Worm (Caenorhabditis elegans): ENCODE measurements around the gene T05A8.8.
"Not testable (repeated sequence)": the region's sequence is repeated elsewhere in the genome, so short reads cannot be mapped to it uniquely, and the experiment has no call there.

Gene T05A8.8

DNA sequence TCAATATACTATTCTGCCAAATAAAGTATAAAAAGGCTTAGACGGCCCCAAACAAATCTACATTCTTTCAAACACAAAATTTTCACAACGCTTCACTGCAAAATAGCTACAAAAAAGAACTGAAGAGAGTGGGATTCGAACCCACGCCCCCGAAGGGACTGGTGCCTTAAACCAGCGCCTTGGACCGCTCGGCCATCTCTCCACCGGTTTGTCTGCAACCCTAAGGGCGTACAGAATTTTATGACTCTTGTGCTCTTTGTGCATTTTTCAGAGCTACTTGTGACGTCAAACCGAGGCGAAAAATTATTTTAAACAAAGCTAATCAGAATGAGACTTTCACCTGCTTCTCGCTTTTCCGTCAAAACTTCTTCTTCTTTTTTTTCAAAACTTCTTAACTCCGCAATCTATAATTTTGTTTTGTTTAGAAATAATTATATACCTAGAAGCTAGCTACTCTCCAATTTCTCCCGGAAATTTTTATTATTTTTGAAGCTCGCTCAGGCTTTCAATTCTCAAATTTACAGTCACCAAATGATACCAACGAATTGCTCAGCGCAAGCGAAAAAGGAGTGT is at the start of gene T05A8.8:
Gene T05A8.8 (plus strand): TSS at position 523 of the 573 bp plus-strand sequence.
- TF ChIP-seq ztf-29 (GFP tag; IDR thresholded peaks at IDR 0.05) (no peak), ztf-23 (GFP tag; IDR thresholded peaks at IDR 0.05) (no peak), cog-1 (tag; optimal IDR thresholded peaks at IDR 0.05) (no peak)

DNA sequence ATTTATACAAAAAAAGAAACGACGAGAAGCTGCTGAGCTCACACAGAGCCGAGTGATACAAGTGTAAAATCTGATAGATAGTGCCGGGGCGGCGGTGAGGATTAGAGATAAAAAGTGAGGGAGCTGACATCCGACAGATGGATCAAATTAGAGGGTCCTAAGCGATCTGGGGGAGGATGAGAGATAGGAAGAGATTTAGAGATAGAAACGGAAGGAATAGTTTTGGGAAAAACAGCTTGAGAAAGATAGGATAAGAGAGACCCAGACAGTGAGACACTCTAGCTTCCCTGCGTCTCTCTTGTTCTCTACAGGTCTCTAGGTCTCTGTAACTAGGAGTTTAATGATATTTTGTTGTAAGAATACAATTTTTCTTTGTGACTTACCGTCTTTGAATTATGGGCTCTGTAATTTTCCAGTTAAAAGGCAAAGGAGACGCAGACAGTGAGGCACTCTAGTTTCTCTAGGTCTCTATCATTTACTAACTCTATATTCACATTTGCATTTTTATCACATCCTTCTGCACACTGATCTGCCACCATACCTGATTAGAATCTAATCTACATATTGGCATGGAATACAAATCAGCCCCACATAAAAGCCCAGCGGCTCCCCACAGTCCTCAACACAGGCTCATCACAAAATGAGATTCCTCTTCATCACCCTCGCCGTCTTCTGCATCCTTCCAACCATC is 49.3 kb upstream of the T05A8.8 start, which contains the start of the genes sup-9 and nspf-1:
Gene sup-9 (minus strand): TSS at position 43 of the 691 bp plus-strand sequence.
Gene nspf-1 (plus strand): TSS at position 641 of the 691 bp plus-strand sequence.
- TF ChIP-seq cog-1 (tag; optimal IDR thresholded peaks at IDR 0.05): no peak
- TF ChIP-seq med-1 (GFP tag; optimal IDR thresholded peaks at IDR 0.05; ENCODE audit: insufficient read depth): no peak
- no peak for TF ChIP-seq flt-1 (GFP tag; IDR thresholded peaks at IDR 0.05)
- TF ChIP-seq T22C8.4 (GFP tag; IDR thresholded peaks at IDR 0.05): no peak
- no peak for TF ChIP-seq ztf-23 (GFP tag; IDR thresholded peaks at IDR 0.05)
- TF ChIP-seq ref-1 (GFP tag; conservative IDR thresholded peaks at IDR 0.05): no peak
- TF ChIP-seq ztf-29 (GFP tag; IDR thresholded peaks at IDR 0.05): no peak
- TF ChIP-seq klf-2 (GFP tag; conservative IDR thresholded peaks at IDR 0.05): no peak
- no peak for TF ChIP-seq tab-1 (GFP tag; IDR thresholded peaks at IDR 0.05)

- not testable (repeated sequence) for TF ChIP-seq cog-1 (tag; optimal IDR thresholded peaks at IDR 0.05); med-1 (GFP tag; optimal IDR thresholded peaks at IDR 0.05; ENCODE audit: insufficient read depth); ztf-23 (GFP tag; IDR thresholded peaks at IDR 0.05)
Measured at ce11 chrII:2688616-2689015, 47.9 kb upstream of the T05A8.8 start, which contains the start of gene nspf-2. nspf-2 (plus strand) TSS chrII:2688916.

DNA sequence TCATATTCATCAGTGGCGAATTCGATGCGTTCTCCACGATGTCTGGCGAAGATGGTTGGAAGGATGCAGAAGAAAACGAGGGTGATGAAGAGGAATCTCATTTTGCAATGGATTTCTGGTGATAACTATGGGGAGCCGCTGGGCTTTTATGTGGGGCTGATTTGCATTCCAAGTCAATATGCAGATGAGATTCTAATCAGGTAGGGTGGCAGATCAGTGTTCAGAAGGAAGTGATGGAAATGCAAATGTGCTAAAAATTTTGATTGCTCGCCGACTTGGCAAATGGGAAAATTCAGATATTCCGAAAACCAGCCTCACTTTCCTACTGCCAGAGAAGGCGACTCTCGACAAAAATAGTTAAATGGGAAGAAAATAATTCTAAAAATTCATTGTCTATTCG is 46.4 kb upstream of the T05A8.8 start, which contains the start of gene nspf-3:
Gene nspf-3 (minus strand): TSS at position 101 of the 400 bp plus-strand sequence.
- TF ChIP-seq ref-1 (GFP tag; conservative IDR thresholded peaks at IDR 0.05) (no peak), ztf-29 (GFP tag; IDR thresholded peaks at IDR 0.05) (no peak), tab-1 (GFP tag; IDR thresholded peaks at IDR 0.05) (no peak), med-1 (GFP tag; optimal IDR thresholded peaks at IDR 0.05; ENCODE audit: insufficient read depth) (no peak), flt-1 (GFP tag; IDR thresholded peaks at IDR 0.05) (no peak)

DNA sequence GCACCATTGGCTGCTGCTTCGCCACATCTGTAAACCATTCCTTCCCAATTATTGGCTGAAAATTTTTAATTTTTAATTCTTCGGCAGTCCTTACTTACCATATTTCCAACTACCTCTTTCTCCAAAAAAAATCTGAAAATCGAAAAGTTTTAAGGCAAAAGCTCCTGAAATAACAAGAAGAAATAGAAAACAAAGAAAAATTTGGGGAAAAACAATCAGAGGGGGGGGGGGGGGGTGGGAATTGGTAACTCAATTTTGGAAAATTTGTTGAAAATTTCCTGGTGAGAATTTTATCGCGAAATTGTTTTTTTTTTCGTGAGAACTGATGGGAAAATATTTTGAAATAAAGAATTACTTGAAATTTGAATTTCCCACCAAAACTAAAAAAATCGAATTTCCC is 44.0 kb upstream of the T05A8.8 start, which contains the start of gene set-11:
Gene set-11 (minus strand): TSS at position 101 of the 400 bp plus-strand sequence.
- TF ChIP-seq ztf-29 (GFP tag; IDR thresholded peaks at IDR 0.05) (no peak), klf-2 (GFP tag; conservative IDR thresholded peaks at IDR 0.05) (no peak), ref-1 (GFP tag; conservative IDR thresholded peaks at IDR 0.05) (no peak), med-1 (GFP tag; optimal IDR thresholded peaks at IDR 0.05; ENCODE audit: insufficient read depth) (no peak), ztf-23 (GFP tag; IDR thresholded peaks at IDR 0.05) (no peak), tab-1 (GFP tag; IDR thresholded peaks at IDR 0.05) (no peak), T22C8.4 (GFP tag; IDR thresholded peaks at IDR 0.05) (no peak), cog-1 (tag; optimal IDR thresholded peaks at IDR 0.05) (no peak), flt-1 (GFP tag; IDR thresholded peaks at IDR 0.05) (no peak)

DNA sequence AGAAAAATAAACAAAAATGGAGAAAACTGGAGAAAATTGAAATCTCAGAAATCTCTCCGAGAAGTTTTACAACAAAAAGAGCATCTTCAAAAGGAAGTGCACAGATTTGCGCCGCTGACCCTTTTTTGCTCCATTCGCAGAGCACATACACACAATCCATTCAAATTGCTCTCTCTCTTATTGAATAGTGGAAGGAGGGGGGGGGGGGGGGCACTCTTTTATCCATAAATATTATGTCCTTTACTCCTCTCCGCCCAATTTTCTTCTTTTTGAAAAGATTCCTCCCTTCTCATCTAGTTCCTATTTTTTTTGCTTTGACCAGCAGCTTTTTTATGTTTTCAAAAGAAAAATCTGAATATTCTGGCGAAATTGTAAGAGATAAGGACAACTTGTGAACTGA is 41.4 kb upstream of the T05A8.8 start:
- TF ChIP-seq tab-1 (GFP tag; IDR thresholded peaks at IDR 0.05) (no peak), med-1 (GFP tag; optimal IDR thresholded peaks at IDR 0.05; ENCODE audit: insufficient read depth) (no peak), cog-1 (tag; optimal IDR thresholded peaks at IDR 0.05) (no peak), T22C8.4 (GFP tag; IDR thresholded peaks at IDR 0.05) (no peak), ztf-29 (GFP tag; IDR thresholded peaks at IDR 0.05) (no peak), ztf-23 (GFP tag; IDR thresholded peaks at IDR 0.05) (no peak), flt-1 (GFP tag; IDR thresholded peaks at IDR 0.05) (no peak), klf-2 (GFP tag; conservative IDR thresholded peaks at IDR 0.05) (no peak), ref-1 (GFP tag; conservative IDR thresholded peaks at IDR 0.05) (no peak)

DNA sequence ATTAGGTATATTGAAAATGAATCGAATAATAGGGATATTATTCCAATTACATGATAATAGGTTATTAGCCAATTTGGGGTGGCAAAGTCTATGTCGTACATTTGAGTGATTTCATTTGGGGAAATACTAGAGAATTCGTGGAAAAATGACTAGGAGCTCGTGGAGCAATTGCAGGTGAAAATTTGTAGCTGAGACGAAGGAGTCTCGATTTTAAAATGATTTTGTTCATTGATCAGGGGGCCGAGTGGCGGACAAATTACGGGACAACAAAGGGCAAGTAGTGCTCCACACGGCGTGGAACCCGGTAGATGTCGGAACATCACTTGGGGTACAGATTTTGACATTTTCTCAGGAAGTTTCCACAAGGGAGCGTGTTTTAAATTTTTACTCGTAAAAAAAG is 38.1 kb upstream of the T05A8.8 start, which contains the start of gene sri-62:
Gene sri-62 (minus strand): TSS at position 101 of the 400 bp plus-strand sequence.
- TF ChIP-seq tab-1 (GFP tag; IDR thresholded peaks at IDR 0.05): no peak
- no peak for TF ChIP-seq ztf-29 (GFP tag; IDR thresholded peaks at IDR 0.05)
- TF ChIP-seq ref-1 (GFP tag; conservative IDR thresholded peaks at IDR 0.05): no peak
- TF ChIP-seq klf-2 (GFP tag; conservative IDR thresholded peaks at IDR 0.05): no peak
- no peak for TF ChIP-seq ztf-23 (GFP tag; IDR thresholded peaks at IDR 0.05)
- TF ChIP-seq med-1 (GFP tag; optimal IDR thresholded peaks at IDR 0.05; ENCODE audit: insufficient read depth): no peak
- no peak for TF ChIP-seq T22C8.4 (GFP tag; IDR thresholded peaks at IDR 0.05)
- no peak for TF ChIP-seq flt-1 (GFP tag; IDR thresholded peaks at IDR 0.05)
- no peak for TF ChIP-seq cog-1 (tag; optimal IDR thresholded peaks at IDR 0.05)

- no peak for TF ChIP-seq klf-2 (GFP tag; conservative IDR thresholded peaks at IDR 0.05)
- TF ChIP-seq T22C8.4 (GFP tag; IDR thresholded peaks at IDR 0.05): no peak
- TF ChIP-seq cog-1 (tag; optimal IDR thresholded peaks at IDR 0.05): no peak
- TF ChIP-seq med-1 (GFP tag; optimal IDR thresholded peaks at IDR 0.05; ENCODE audit: insufficient read depth): no peak
- TF ChIP-seq tab-1 (GFP tag; IDR thresholded peaks at IDR 0.05): no peak
- no peak for TF ChIP-seq ref-1 (GFP tag; conservative IDR thresholded peaks at IDR 0.05)
Measured at ce11 chrII:2700229-2700628, 36.2 kb upstream of the T05A8.8 start, which contains the start of gene sri-61. sri-61 (minus strand) TSS chrII:2700329.

DNA sequence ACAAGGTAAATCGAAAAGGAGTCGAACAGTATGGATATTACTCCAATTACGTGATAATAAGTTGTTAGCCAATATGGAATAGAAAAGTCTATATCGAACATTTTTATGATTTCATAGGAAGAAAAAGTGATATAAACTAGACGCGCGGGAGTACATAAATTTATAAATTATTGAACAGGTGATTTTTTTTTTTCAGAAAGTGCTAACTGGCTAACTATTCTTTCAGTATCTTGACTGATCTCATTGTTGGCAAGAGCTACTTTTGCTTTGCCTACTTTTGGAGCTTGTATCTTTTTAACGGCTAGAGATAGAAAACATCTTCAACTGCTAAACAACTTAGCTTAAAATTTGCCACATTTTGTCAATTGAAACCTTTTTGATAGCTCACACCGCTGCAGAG is 33.7 kb upstream of the T05A8.8 start, which contains the start of gene sri-60:
Gene sri-60 (minus strand): TSS at position 101 of the 400 bp plus-strand sequence.
- no peak for TF ChIP-seq T22C8.4 (GFP tag; IDR thresholded peaks at IDR 0.05)

- TF ChIP-seq T22C8.4 (GFP tag; IDR thresholded peaks at IDR 0.05) (no peak), ztf-29 (GFP tag; IDR thresholded peaks at IDR 0.05) (no peak), med-1 (GFP tag; optimal IDR thresholded peaks at IDR 0.05; ENCODE audit: insufficient read depth) (no peak), ref-1 (GFP tag; conservative IDR thresholded peaks at IDR 0.05) (no peak), tab-1 (GFP tag; IDR thresholded peaks at IDR 0.05) (no peak), flt-1 (GFP tag; IDR thresholded peaks at IDR 0.05) (no peak), klf-2 (GFP tag; conservative IDR thresholded peaks at IDR 0.05) (no peak), ztf-23 (GFP tag; IDR thresholded peaks at IDR 0.05) (no peak), cog-1 (tag; optimal IDR thresholded peaks at IDR 0.05) (no peak)
Measured at ce11 chrII:2705200-2705599, 31.3 kb upstream of the T05A8.8 start, which contains the start of gene srh-128. srh-128 (minus strand) TSS chrII:2705300.
